Worm (Caenorhabditis elegans) whole organism, L2 larva: Measurements from ENCODE around the gene K11H12.10.

Experiments
- elt-3 ChIP-seq: sonication (generic microtip); optimal IDR thresholded peaks from 2 replicates; lab custom pipeline; 2017; ENCODE audit warnings: missing biosample characterization, missing genetic modification characterization
- nhr-21 ChIP-seq: fragments of 150-350 bp; optimal IDR thresholded peaks from 2 replicates; lab custom pipeline; 2014; ENCODE audit warnings: missing biosample characterization, missing genetic modification characterization
- nhr-23 ChIP-seq: fragments of 150-350 bp; optimal IDR thresholded peaks from 2 replicates; lab custom pipeline; 2014; ENCODE audit warnings: missing biosample characterization, missing genetic modification reagents, missing genetic modification characterization
- ztf-11 ChIP-seq: sonication (generic microtip); optimal IDR thresholded peaks from 2 replicates; lab custom pipeline; 2017; ENCODE audit warnings: missing biosample characterization, missing genetic modification characterization

ce11 chrIV:630598-630997 is 45.3 kb upstream of the K11H12.10 start:
- TF ChIP-seq nhr-21 (tag; lab: Kevin White, UChicago) = no peak
- TF ChIP-seq nhr-23 = no peak
- no peak for TF ChIP-seq elt-3 (tag; lab: Kevin White, UChicago)
- TF ChIP-seq ztf-11 (tag; lab: Kevin White, UChicago) = no peak
